Fruit fly (Drosophila melanogaster) whole organism, embryonic: Measurements from ENCODE around the gene CG10802.

Experiments
- Atf3 ChIP-seq: fragments of 200-800 bp; sonication (Bioruptor generic); optimal IDR thresholded peaks from 3 replicates; lab custom pipeline; 2016; ENCODE audit warnings: missing biosample characterization, missing genetic modification characterization
- B-H1 ChIP-seq: fragments of 200-800 bp; sonication (Bioruptor generic); IDR thresholded peaks from 3 replicates; pipeline ENCODE4 v1.3.6; 2022; ENCODE audit warnings: missing biosample characterization, missing genetic modification characterization
- B-H2 ChIP-seq: fragments of 200-800 bp; sonication (Bioruptor generic); optimal IDR thresholded peaks from 2 replicates; lab custom pipeline; 2018; ENCODE audit warnings: missing biosample characterization, mild to moderate bottlenecking, missing genetic modification characterization
- BtbVII ChIP-seq: fragments of 200-800 bp; sonication (Bioruptor generic); optimal IDR thresholded peaks from 3 replicates; lab custom pipeline; 2017; ENCODE audit warnings: missing biosample characterization, mild to moderate bottlenecking, missing genetic modification characterization
- CG11504 ChIP-seq: fragments of 200-800 bp; sonication (Bioruptor generic); optimal IDR thresholded peaks from 3 replicates; lab custom pipeline; 2019; ENCODE audit warnings: missing biosample characterization, mild to moderate bottlenecking, missing genetic modification characterization, moderate library complexity
- CG12219 ChIP-seq: fragments of 200-800 bp; sonication (Bioruptor generic); optimal IDR thresholded peaks from 3 replicates; lab custom pipeline; 2018; ENCODE audit warnings: missing biosample characterization, mild to moderate bottlenecking, missing genetic modification characterization
- CG12942 ChIP-seq: fragments of 200-800 bp; sonication (Bioruptor generic); optimal IDR thresholded peaks from 3 replicates; lab custom pipeline; 2016; ENCODE audit warnings: missing biosample characterization, missing genetic modification characterization
- CG13287 ChIP-seq: fragments of 200-800 bp; sonication (Bioruptor generic); IDR thresholded peaks from 2 replicates; pipeline ENCODE4 v1.3.6; 2022; ENCODE audit warnings: missing biosample characterization, missing genetic modification characterization; ENCODE audit not compliant: partially characterized antibody
- CG14050 ChIP-seq: fragments of 200-800 bp; sonication (Bioruptor generic); IDR thresholded peaks from 3 replicates; pipeline ENCODE4 v1.3.6; 2022; ENCODE audit warnings: missing biosample characterization, missing genetic modification characterization
- CG14860 ChIP-seq: fragments of 200-800 bp; sonication (Bioruptor generic); IDR thresholded peaks from 3 replicates; pipeline ENCODE4 v1.3.6; 2022; ENCODE audit warnings: missing biosample characterization, missing genetic modification characterization; ENCODE audit not compliant: partially characterized antibody
- CG15269 ChIP-seq: fragments of 200-800 bp; sonication (Bioruptor generic); optimal IDR thresholded peaks from 2 replicates; lab custom pipeline; 2018; ENCODE audit warnings: missing biosample characterization, mild to moderate bottlenecking, missing genetic modification characterization, moderate library complexity
- CG1529 ChIP-seq: fragments of 200-800 bp; sonication (Bioruptor generic); optimal IDR thresholded peaks from 3 replicates; lab custom pipeline; 2018; ENCODE audit warnings: missing biosample characterization, missing genetic modification characterization
- CG15479 ChIP-seq: fragments of 200-800 bp; sonication (Bioruptor generic); optimal IDR thresholded peaks from 3 replicates; lab custom pipeline; 2019; ENCODE audit warnings: missing biosample characterization, mild to moderate bottlenecking, missing genetic modification characterization, moderate library complexity
- CG18262 ChIP-seq: fragments of 200-800 bp; optimal IDR thresholded peaks from 3 replicates; lab custom pipeline; 2019; ENCODE audit warnings: missing biosample characterization, mild to moderate bottlenecking, missing genetic modification characterization, moderate library complexity
- CG2120 ChIP-seq: fragments of 200-800 bp; sonication (Bioruptor generic); optimal IDR thresholded peaks from 3 replicates; lab custom pipeline; 2016; ENCODE audit warnings: missing biosample characterization, missing genetic modification characterization
- CG32772 ChIP-seq: fragments of 200-800 bp; sonication (Bioruptor generic); IDR thresholded peaks from 2 replicates; pipeline ENCODE4 v1.3.6; 2022; ENCODE audit warnings: missing biosample characterization, missing genetic modification characterization
- CG4820 ChIP-seq: fragments of 200-800 bp; sonication (Bioruptor generic); optimal IDR thresholded peaks from 3 replicates; lab custom pipeline; 2016; ENCODE audit warnings: missing biosample characterization, missing genetic modification characterization
- CG5180 ChIP-seq: fragments of 200-800 bp; sonication (Bioruptor generic); optimal IDR thresholded peaks from 3 replicates; lab custom pipeline; 2017; ENCODE audit warnings: missing biosample characterization, missing genetic modification characterization, mild to moderate bottlenecking, moderate library complexity, missing genetic modification reagents
- CG8281 ChIP-seq: fragments of 200-800 bp; sonication (Bioruptor generic); optimal IDR thresholded peaks from 2 replicates; lab custom pipeline; 2018; ENCODE audit warnings: missing biosample characterization, mild to moderate bottlenecking, missing genetic modification characterization, moderate library complexity
- Doc2 ChIP-seq: fragments of 200-800 bp; sonication (Bioruptor generic); IDR thresholded peaks from 2 replicates; pipeline ENCODE4 v1.3.6; 2022; ENCODE audit warnings: missing biosample characterization, missing genetic modification characterization
- Fer1 ChIP-seq: fragments of 200-800 bp; sonication (Bioruptor generic); optimal IDR thresholded peaks from 2 replicates; lab custom pipeline; 2017; ENCODE audit warnings: missing biosample characterization, mild to moderate bottlenecking, missing genetic modification characterization
- H2.0 ChIP-seq: fragments of 200-800 bp; sonication (Bioruptor generic); IDR thresholded peaks from 2 replicates; pipeline ENCODE4 v1.3.6; 2022; ENCODE audit warnings: missing biosample characterization, missing genetic modification characterization
- Hand ChIP-seq: fragments of 200-800 bp; sonication (Bioruptor generic); optimal IDR thresholded peaks from 2 replicates; lab custom pipeline; 2017; ENCODE audit warnings: mild to moderate bottlenecking, missing biosample characterization, missing genetic modification reagents, missing genetic modification characterization
- Med ChIP-seq: fragments of 200-800 bp; sonication (Bioruptor generic); peaks from one replicate; lab custom pipeline; 2016; ENCODE audit warnings: missing biosample characterization, missing genetic modification characterization, mild to moderate bottlenecking, inconsistent platforms, moderate library complexity
- Myb ChIP-seq: fragments of 200-800 bp; sonication (Bioruptor generic); optimal IDR thresholded peaks from 2 replicates; lab custom pipeline; 2016; ENCODE audit warnings: missing biosample characterization, missing genetic modification characterization
- Ssrp ChIP-seq: fragments of 200-800 bp; sonication (Bioruptor generic); optimal IDR thresholded peaks from 2 replicates; lab custom pipeline; 2018; ENCODE audit warnings: missing biosample characterization, mild to moderate bottlenecking, missing genetic modification characterization, moderate library complexity
- Taf1 ChIP-seq: fragments of 200-800 bp; sonication (Bioruptor generic); IDR thresholded peaks from 2 replicates; pipeline ENCODE4 v1.3.6; 2022; ENCODE audit warnings: missing biosample characterization, missing genetic modification characterization
- Vsx1 ChIP-seq: fragments of 200-800 bp; sonication (Bioruptor generic); optimal IDR thresholded peaks from 2 replicates; lab custom pipeline; 2017; ENCODE audit warnings: missing biosample characterization, mild to moderate bottlenecking, missing genetic modification characterization, missing genetic modification reagents
- Xrp1 ChIP-seq: fragments of 200-800 bp; sonication (Bioruptor generic); IDR thresholded peaks from 2 replicates; pipeline ENCODE4 v1.3.6; 2022; ENCODE audit warnings: missing biosample characterization, missing genetic modification characterization
- abd-A ChIP-seq: fragments of 200-800 bp; sonication (Bioruptor generic); optimal IDR thresholded peaks from 3 replicates; lab custom pipeline; 2019; ENCODE audit warnings: missing biosample characterization, mild to moderate bottlenecking, missing genetic modification characterization, moderate library complexity
- btn ChIP-seq: fragments of 200-800 bp; sonication (Bioruptor generic); optimal IDR thresholded peaks from 2 replicates; lab custom pipeline; 2016; ENCODE audit warnings: missing biosample characterization, missing genetic modification characterization
- crc ChIP-seq: fragments of 200-800 bp; sonication (Bioruptor generic); optimal IDR thresholded peaks from 2 replicates; lab custom pipeline; 2016; ENCODE audit warnings: missing biosample characterization, missing genetic modification characterization
- dati ChIP-seq: fragments of 200-800 bp; sonication (Bioruptor generic); IDR thresholded peaks from 2 replicates; pipeline ENCODE4 v1.3.6; 2022; ENCODE audit warnings: missing biosample characterization, missing genetic modification characterization
- en ChIP-seq: fragments of 200-800 bp; sonication (Bioruptor generic); optimal IDR thresholded peaks from 2 replicates; lab custom pipeline; 2016; ENCODE audit warnings: missing biosample characterization, missing genetic modification characterization
- ewg ChIP-seq: fragments of 200-800 bp; sonication (Bioruptor generic); optimal IDR thresholded peaks from 3 replicates; lab custom pipeline; 2017; ENCODE audit warnings: mild to moderate bottlenecking, missing biosample characterization, missing genetic modification reagents, missing genetic modification characterization
- fd3F ChIP-seq: fragments of 200-800 bp; sonication (Bioruptor generic); optimal IDR thresholded peaks from 2 replicates; lab custom pipeline; 2018; ENCODE audit warnings: missing biosample characterization, mild to moderate bottlenecking, missing genetic modification characterization, moderate library complexity
- gcm ChIP-seq: fragments of 200-800 bp; sonication (Bioruptor generic); optimal IDR thresholded peaks from 2 replicates; lab custom pipeline; 2019; ENCODE audit warnings: missing biosample characterization, mild to moderate bottlenecking, missing genetic modification characterization, moderate library complexity
- kah ChIP-seq: fragments of 200-800 bp; sonication (Bioruptor generic); optimal IDR thresholded peaks from 2 replicates; lab custom pipeline; 2018; ENCODE audit warnings: missing biosample characterization, mild to moderate bottlenecking, missing genetic modification characterization
- kni ChIP-seq: fragments of 200-800 bp; sonication (Bioruptor generic); optimal IDR thresholded peaks from 3 replicates; lab custom pipeline; 2017; ENCODE audit warnings: mild to moderate bottlenecking, missing biosample characterization, missing genetic modification reagents, missing genetic modification characterization
- pan ChIP-seq, 4 experiments: fragments of >200 bp in 3 of 4; fragments of 200-800 bp in 1 of 4; sonication (Bioruptor generic) in 1 of 4; optimal IDR thresholded peaks in 3 of 4; IDR thresholded peaks in 1 of 4; 2 replicates each; pipeline versions ENCODE4 v1.3.6 to Lab custom; 2017 to 2022; ENCODE audit warnings: missing biosample characterization in 2 of 4, missing genetic modification characterization in 2 of 4, mixed read lengths in 1 of 4
- pb ChIP-seq: fragments of 200-800 bp; sonication (Bioruptor generic); optimal IDR thresholded peaks from 3 replicates; lab custom pipeline; 2016; ENCODE audit warnings: missing biosample characterization, missing genetic modification characterization
- phol ChIP-seq: fragments of 200-800 bp; sonication (Bioruptor generic); optimal IDR thresholded peaks from 3 replicates; lab custom pipeline; 2018; ENCODE audit warnings: missing biosample characterization, mild to moderate bottlenecking, missing genetic modification characterization, moderate library complexity
- pros ChIP-seq: fragments of 200-800 bp; sonication (Bioruptor generic); optimal IDR thresholded peaks from 3 replicates; lab custom pipeline; 2019; ENCODE audit warnings: missing biosample characterization, mild to moderate bottlenecking, missing genetic modification characterization, moderate library complexity
- sc ChIP-seq, 3 experiments: fragments of >200 bp in 2 of 3; fragments of 200-800 bp in 1 of 3; sonication (Bioruptor generic) in 1 of 3; optimal IDR thresholded peaks; 2 replicates in 2 of 3; 3 replicates in 1 of 3; lab custom pipeline; 2017; ENCODE audit warnings: mild to moderate bottlenecking in 1 of 3, missing biosample characterization in 1 of 3, missing genetic modification characterization in 1 of 3, missing genetic modification reagents in 1 of 3
- schlank ChIP-seq: fragments of 200-800 bp; sonication (Bioruptor generic); optimal IDR thresholded peaks from 2 replicates; lab custom pipeline; 2018; ENCODE audit warnings: missing biosample characterization, mild to moderate bottlenecking, missing genetic modification characterization
- shn ChIP-seq: fragments of 200-800 bp; sonication (Bioruptor generic); optimal IDR thresholded peaks from 3 replicates; lab custom pipeline; 2016; ENCODE audit warnings: missing biosample characterization, missing genetic modification characterization
- sr ChIP-seq: fragments of 200-800 bp; sonication (Bioruptor generic); IDR thresholded peaks from 3 replicates; pipeline ENCODE4 v1.3.6; 2022; ENCODE audit warnings: missing biosample characterization, missing genetic modification characterization
- trem ChIP-seq: fragments of 200-800 bp; optimal IDR thresholded peaks from 3 replicates; lab custom pipeline; 2019; ENCODE audit warnings: missing biosample characterization, mild to moderate bottlenecking, missing genetic modification characterization, moderate library complexity
- ttk ChIP-seq: fragments of 200-800 bp; sonication (Bioruptor generic); IDR thresholded peaks from 2 replicates; pipeline ENCODE4 v2.1.2; 2022; ENCODE audit warnings: missing biosample characterization, missing genetic modification characterization
- vvl ChIP-seq: fragments of 200-800 bp; sonication (Bioruptor generic); IDR thresholded peaks from 2 replicates; pipeline ENCODE4 v1.3.6; 2022; ENCODE audit warnings: missing biosample characterization, missing genetic modification characterization

Gene CG10802

dm6 chrX:3476009-3476408, 6.8 kb upstream of the CG10802 start (continued):
- TF ChIP-seq ttk (GFP tag; lab: Robert Waterston, UW) = peak; percentile 63
- TF ChIP-seq CG2120 (GFP tag; lab: Kevin White, UChicago) = no peak
- TF ChIP-seq CG12219 (GFP tag; lab: Kevin White, UChicago) = no peak
- no peak for TF ChIP-seq CG8281 (tag; lab: Kevin White, UChicago)
- TF ChIP-seq CG32772 (GFP tag; lab: Robert Waterston, UW) = peak; percentile 69
- TF ChIP-seq CG14860 (GFP tag; lab: Robert Waterston, UW) = no peak
- no peak for TF ChIP-seq pan (optimal IDR thresholded peaks at IDR 0.05; lab: Kevin White, UChicago)
- TF ChIP-seq pan (GFP tag; optimal IDR thresholded peaks at IDR 0.05 in 1 of 2, IDR thresholded peaks at IDR 0.05 in 1 of 2) = peak in 1 of 2 experiments; percentile 34
- peak; percentile 78 for TF ChIP-seq Med
- TF ChIP-seq fd3F (GFP tag; lab: Kevin White, UChicago) = no peak
- no peak for TF ChIP-seq gcm (GFP tag; lab: Kevin White, UChicago)
- TF ChIP-seq Taf1 (GFP tag; lab: Robert Waterston, UW) = no peak
- no peak for TF ChIP-seq B-H2 (GFP tag; lab: Kevin White, UChicago)
- no peak for TF ChIP-seq Fer1 (GFP tag; lab: Kevin White, UChicago)
- TF ChIP-seq Myb (GFP tag; lab: Kevin White, UChicago) = no peak
- no peak for TF ChIP-seq schlank (tag; lab: Kevin White, UChicago)
- no peak for TF ChIP-seq CG5180 (GFP tag; lab: Kevin White, UChicago)
- TF ChIP-seq pb (GFP tag; lab: Kevin White, UChicago) = no peak
- no peak for TF ChIP-seq Doc2 (GFP tag; lab: Robert Waterston, UW)
- TF ChIP-seq Hand (GFP tag; lab: Kevin White, UChicago) = no peak
- TF ChIP-seq trem (tag; lab: Kevin White, UChicago) = peak; percentile 0
- peak; percentile 52 for TF ChIP-seq Ssrp (tag; lab: Kevin White, UChicago)
- 0 out of 3 replicates have a peak, but pooled peaks have one; percentile 17 for TF ChIP-seq B-H1 (GFP tag; lab: Robert Waterston, UW)
- TF ChIP-seq Xrp1 = peak; percentile 73
- no peak for TF ChIP-seq BtbVII (GFP tag; lab: Kevin White, UChicago)
- TF ChIP-seq Atf3 (GFP tag; lab: Kevin White, UChicago) = no peak
- TF ChIP-seq btn (GFP tag; lab: Kevin White, UChicago) = no peak
- no peak for TF ChIP-seq kni (GFP tag; lab: Kevin White, UChicago)
- peak; percentile 35; the same call in 1 of the 2 replicates for TF ChIP-seq H2.0
- TF ChIP-seq CG12942 (GFP tag; lab: Kevin White, UChicago) = peak; percentile 24
- TF ChIP-seq CG4820 = peak; percentile 41
- no peak for TF ChIP-seq shn (GFP tag; lab: Kevin White, UChicago)
- no peak for TF ChIP-seq sc (optimal IDR thresholded peaks at IDR 0.05; lab: Kevin White, UChicago)
- peak; percentile 50 for TF ChIP-seq sc (GFP tag; optimal IDR thresholded peaks at IDR 0.05; lab: Kevin White, UChicago)
- TF ChIP-seq abd-A (tag; lab: Kevin White, UChicago) = no peak
- TF ChIP-seq CG13287 (GFP tag; lab: Robert Waterston, UW) = no peak
- no peak for TF ChIP-seq dati (GFP tag; lab: Robert Waterston, UW)
- no peak for TF ChIP-seq CG15479 (GFP tag; lab: Kevin White, UChicago)
- TF ChIP-seq crc (GFP tag; lab: Kevin White, UChicago) = no peak
- peak; percentile 36 for TF ChIP-seq ewg (GFP tag; lab: Kevin White, UChicago)
- TF ChIP-seq Vsx1 = peak; percentile 5
- TF ChIP-seq sr = no peak
- TF ChIP-seq kah (GFP tag; lab: Kevin White, UChicago) = no peak
- TF ChIP-seq phol = peak; percentile 62
- peak; percentile 51 for TF ChIP-seq CG18262 (tag; lab: Kevin White, UChicago)
- 0 out of 2 replicates have a peak, but pooled peaks have one; percentile 24 for TF ChIP-seq vvl (GFP tag; lab: Robert Waterston, UW)
- no peak for TF ChIP-seq en (GFP tag; lab: Kevin White, UChicago)
- no peak for TF ChIP-seq CG1529
- TF ChIP-seq pros (GFP tag; lab: Kevin White, UChicago) = no peak
- TF ChIP-seq CG14050 = peak; percentile 13; the same call in 1 of the 3 replicates
- peak; percentile 66 for TF ChIP-seq CG11504 (tag; lab: Kevin White, UChicago)
- peak; percentile 39 for TF ChIP-seq CG15269 (tag; lab: Kevin White, UChicago)
